Fruit fly (Drosophila melanogaster): ENCODE data around the gene rut.

rut gene

dm6 chrX:14775008-14775407 lies 50.9 kb downstream of the rut start, which contains the start of gene CG5334:
Gene CG5334 (plus strand): TSS chrX:14775308.
- no peak for TF ChIP-seq CG34406 (GFP tag; optimal IDR thresholded peaks at IDR 0.05)
- no peak for TF ChIP-seq Met (GFP tag; optimal IDR thresholded peaks at IDR 0.05)
- TF ChIP-seq CG15336 (GFP tag; IDR thresholded peaks at IDR 0.05) = no peak
- no peak for TF ChIP-seq CG9139 (GFP tag; optimal IDR thresholded peaks at IDR 0.05)
- no peak for TF ChIP-seq acj6 (GFP tag; optimal IDR thresholded peaks at IDR 0.05)
- no peak for TF ChIP-seq CG8119 (GFP tag; IDR thresholded peaks at IDR 0.05)

dm6 chrX:14765737-14766253 lies 60.1 kb downstream of the rut start, which contains the start of gene CG15890:
Gene CG15890 (minus strand): TSS chrX:14765787.
- no peak for TF ChIP-seq CG6276 (GFP tag; optimal IDR thresholded peaks at IDR 0.05)
- TF ChIP-seq Eip78C (GFP tag) = peak; percentile 74
- TF ChIP-seq CG32006 (GFP tag; optimal IDR thresholded peaks at IDR 0.05) = peak; percentile 47
- no peak for TF ChIP-seq Blimp-1 (GFP tag; optimal IDR thresholded peaks at IDR 0.05)
- no peak for TF ChIP-seq CG8319 (GFP tag; optimal IDR thresholded peaks at IDR 0.05)
- TF ChIP-seq CG1621 (tag; optimal IDR thresholded peaks at IDR 0.05) = no peak
- TF ChIP-seq CG6792 (GFP tag; optimal IDR thresholded peaks at IDR 0.05) = peak; percentile 19
- TF ChIP-seq fkh (GFP tag; optimal IDR thresholded peaks at IDR 0.05) = no peak
- TF ChIP-seq topi (GFP tag; optimal IDR thresholded peaks at IDR 0.05) = peak; percentile 12
- TF ChIP-seq svp (GFP tag) = peak; percentile 60
- TF ChIP-seq dac (GFP tag; optimal IDR thresholded peaks at IDR 0.05) = no peak
- TF ChIP-seq acj6 (GFP tag; optimal IDR thresholded peaks at IDR 0.05) = peak; percentile 0
- peak; percentile 30 for TF ChIP-seq esn (GFP tag; optimal IDR thresholded peaks at IDR 0.05)
- TF ChIP-seq CG16779 (tag; optimal IDR thresholded peaks at IDR 0.05) = no peak
- peak; percentile 8 for TF ChIP-seq Met (GFP tag; optimal IDR thresholded peaks at IDR 0.05)
- peak; percentile 18 for TF ChIP-seq OdsH (GFP tag; optimal IDR thresholded peaks at IDR 0.05)

- no peak for TF ChIP-seq CG8119 (GFP tag; IDR thresholded peaks at IDR 0.05)
- no peak for TF ChIP-seq CG34406 (GFP tag; optimal IDR thresholded peaks at IDR 0.05)
- no peak for TF ChIP-seq CG4318 (GFP tag; optimal IDR thresholded peaks at IDR 0.05)
- TF ChIP-seq salr (GFP tag; optimal IDR thresholded peaks at IDR 0.05) = no peak
- no peak for TF ChIP-seq CG6792 (GFP tag; optimal IDR thresholded peaks at IDR 0.05)
These were observed 60.8 kb downstream of the rut start for dm6 chrX:14765024-14765423.

- TF ChIP-seq eg (GFP tag; IDR thresholded peaks at IDR 0.05) = no peak
- TF ChIP-seq Met (GFP tag; optimal IDR thresholded peaks at IDR 0.05) = peak; percentile 32
- peak; percentile 19 for TF ChIP-seq Smox (GFP tag; optimal IDR thresholded peaks at IDR 0.05)
- 0 out of 2 replicates have a peak, but pooled peaks have one; percentile 17 for TF ChIP-seq CG15336 (GFP tag; IDR thresholded peaks at IDR 0.05)
- TF ChIP-seq Eip78C (GFP tag) = peak; percentile 51
- no peak for TF ChIP-seq CG11762 (GFP tag; optimal IDR thresholded peaks at IDR 0.05; ENCODE audit: insufficient read depth)
- TF ChIP-seq Blimp-1 (GFP tag; optimal IDR thresholded peaks at IDR 0.05) = no peak
- TF ChIP-seq esn (GFP tag; optimal IDR thresholded peaks at IDR 0.05) = peak; percentile 28
- peak; percentile 66 for TF ChIP-seq svp (GFP tag)
- peak; percentile 1 for TF ChIP-seq CG31627 (GFP tag; optimal IDR thresholded peaks at IDR 0.05)
- TF ChIP-seq ss (GFP tag; optimal IDR thresholded peaks at IDR 0.05) = no peak
- TF ChIP-seq CG32006 (GFP tag; optimal IDR thresholded peaks at IDR 0.05) = peak; percentile 18
- no peak for TF ChIP-seq CG34406 (GFP tag; optimal IDR thresholded peaks at IDR 0.05)
- TF ChIP-seq Hr4 (GFP tag; optimal IDR thresholded peaks at IDR 0.05) = no peak
- TF ChIP-seq cyc (GFP tag; optimal IDR thresholded peaks at IDR 0.05) = peak; percentile 8
- TF ChIP-seq vri (GFP tag; optimal IDR thresholded peaks at IDR 0.05) = no peak
- no peak for TF ChIP-seq salr (GFP tag; optimal IDR thresholded peaks at IDR 0.05)
- no peak for TF ChIP-seq Sox102F (GFP tag; optimal IDR thresholded peaks at IDR 0.05)
- TF ChIP-seq topi (GFP tag; optimal IDR thresholded peaks at IDR 0.05) = peak; percentile 38
These were observed 74.7 kb downstream of the rut start for dm6 chrX:14751162-14751561.

dm6 chrX:14750448-14750847 lies 75.4 kb downstream of the rut start:
- TF ChIP-seq Hr38 (GFP tag; optimal IDR thresholded peaks at IDR 0.05) (no peak), svp (GFP tag) (peak; percentile 88), CG3919 (GFP tag; optimal IDR thresholded peaks at IDR 0.05) (peak; percentile 28), Smox (GFP tag; optimal IDR thresholded peaks at IDR 0.05) (peak; percentile 80), fd85E (GFP tag; optimal IDR thresholded peaks at IDR 0.05) (no peak), CG11902 (GFP tag; optimal IDR thresholded peaks at IDR 0.05) (peak; percentile 52), lz (GFP tag; optimal IDR thresholded peaks at IDR 0.05) (peak; percentile 70), Sox15 (GFP tag; optimal IDR thresholded peaks at IDR 0.05) (peak; percentile 1), CG6276 (GFP tag; optimal IDR thresholded peaks at IDR 0.05) (no peak), CG6163 (GFP tag; IDR thresholded peaks at IDR 0.05) (0 out of 3 replicates have a peak, but pooled peaks have one; percentile 20), CG34406 (GFP tag; optimal IDR thresholded peaks at IDR 0.05) (peak; percentile 37), ss (GFP tag; optimal IDR thresholded peaks at IDR 0.05) (peak in 1 of 2 experiments; percentile 23), Met (GFP tag; optimal IDR thresholded peaks at IDR 0.05) (peak; percentile 83), CG11294 (GFP tag; IDR thresholded peaks at IDR 0.05) (no peak), CG8319 (GFP tag; optimal IDR thresholded peaks at IDR 0.05) (peak; percentile 10), net (GFP tag; optimal IDR thresholded peaks at IDR 0.05) (no peak), Sox14 (GFP tag; optimal IDR thresholded peaks at IDR 0.05) (peak; percentile 50), pdm3 (GFP tag; optimal IDR thresholded peaks at IDR 0.05) (peak; percentile 60), Ets21C (GFP tag; optimal IDR thresholded peaks at IDR 0.05) (peak; percentile 65)

Measured in whole organism, prepupa.